Fruit fly (Drosophila melanogaster) whole organism, embryonic: ENCODE data around the gene cv-c.
A peak's percentile ranks its signal among the peaks of the same experiment; 100 is the strongest.

ENCODE experiments used
- ATbp ChIP-seq: fragments of 200-800 bp; sonication (Bioruptor generic); optimal IDR thresholded peaks from 2 replicates; lab custom pipeline; 2017; ENCODE audit warnings: missing biosample characterization, mild to moderate bottlenecking, missing genetic modification characterization, missing genetic modification reagents
- Asciz ChIP-seq: fragments of 200-800 bp; sonication (Bioruptor generic); optimal IDR thresholded peaks from 2 replicates; lab custom pipeline; 2017; ENCODE audit warnings: missing biosample characterization, mild to moderate bottlenecking, missing genetic modification characterization, missing genetic modification reagents
- Atf-2 ChIP-seq: fragments of 200-800 bp; sonication (Bioruptor generic); optimal IDR thresholded peaks from 2 replicates; lab custom pipeline; 2016; ENCODE audit warnings: missing biosample characterization, missing genetic modification characterization
- B-H1 ChIP-seq: fragments of 200-800 bp; sonication (Bioruptor generic); IDR thresholded peaks from 3 replicates; pipeline ENCODE4 v1.3.6; 2022; ENCODE audit warnings: missing biosample characterization, missing genetic modification characterization
- B-H2 ChIP-seq: fragments of 200-800 bp; sonication (Bioruptor generic); optimal IDR thresholded peaks from 2 replicates; lab custom pipeline; 2018; ENCODE audit warnings: missing biosample characterization, mild to moderate bottlenecking, missing genetic modification characterization
- CG10654 ChIP-seq: fragments of 200-800 bp; sonication (Bioruptor generic); optimal IDR thresholded peaks from 2 replicates; lab custom pipeline; 2016; ENCODE audit warnings: missing biosample characterization, missing genetic modification characterization
- CG11085 ChIP-seq: fragments of 200-800 bp; sonication (Bioruptor generic); IDR thresholded peaks from 2 replicates; pipeline ENCODE4 v1.3.6; 2022; ENCODE audit warnings: missing biosample characterization, missing genetic modification characterization
- CG15269 ChIP-seq: fragments of 200-800 bp; sonication (Bioruptor generic); optimal IDR thresholded peaks from 2 replicates; lab custom pipeline; 2018; ENCODE audit warnings: missing biosample characterization, mild to moderate bottlenecking, missing genetic modification characterization, moderate library complexity
- CG16779 ChIP-seq: fragments of 200-800 bp; sonication (Bioruptor generic); IDR thresholded peaks from 2 replicates; pipeline ENCODE4 v1.3.6; 2022; ENCODE audit warnings: missing biosample characterization, missing genetic modification characterization
- CG17385 ChIP-seq: fragments of 200-800 bp; sonication (Bioruptor generic); optimal IDR thresholded peaks from 3 replicates; lab custom pipeline; 2018; ENCODE audit warnings: missing biosample characterization, mild to moderate bottlenecking, missing genetic modification characterization
- CG17568 ChIP-seq: fragments of 200-800 bp; sonication (Bioruptor generic); optimal IDR thresholded peaks from 2 replicates; lab custom pipeline; 2018; ENCODE audit warnings: missing biosample characterization, mild to moderate bottlenecking, missing genetic modification characterization, moderate library complexity
- CG17912 ChIP-seq: fragments of 200-800 bp; sonication (Bioruptor generic); optimal IDR thresholded peaks from 2 replicates; lab custom pipeline; 2018; ENCODE audit warnings: missing biosample characterization, mild to moderate bottlenecking, missing genetic modification characterization
- CG2120 ChIP-seq: fragments of 200-800 bp; sonication (Bioruptor generic); optimal IDR thresholded peaks from 3 replicates; lab custom pipeline; 2016; ENCODE audit warnings: missing biosample characterization, missing genetic modification characterization
- CG31388 ChIP-seq: fragments of 200-800 bp; sonication (Bioruptor generic); optimal IDR thresholded peaks from 2 replicates; lab custom pipeline; 2016; ENCODE audit warnings: missing biosample characterization, missing genetic modification characterization
- CG31441 ChIP-seq: fragments of 200-800 bp; sonication (Bioruptor generic); IDR thresholded peaks from 2 replicates; pipeline ENCODE4 v1.3.6; 2022; ENCODE audit warnings: missing biosample characterization, missing genetic modification characterization
- CG32767 ChIP-seq: fragments of 200-800 bp; sonication (Bioruptor generic); IDR thresholded peaks from 2 replicates; pipeline ENCODE4 v1.3.6; 2022; ENCODE audit warnings: missing biosample characterization, missing genetic modification characterization
- CG32772 ChIP-seq: fragments of 200-800 bp; sonication (Bioruptor generic); IDR thresholded peaks from 2 replicates; pipeline ENCODE4 v1.3.6; 2022; ENCODE audit warnings: missing biosample characterization, missing genetic modification characterization
- CG33213 ChIP-seq: fragments of 200-800 bp; sonication (Bioruptor generic); optimal IDR thresholded peaks from 3 replicates; lab custom pipeline; 2016; ENCODE audit warnings: missing biosample characterization, missing genetic modification characterization
- CG33557 ChIP-seq: fragments of 200-800 bp; sonication (Bioruptor generic); optimal IDR thresholded peaks from 2 replicates; lab custom pipeline; 2019; ENCODE audit warnings: missing biosample characterization, mild to moderate bottlenecking, missing genetic modification characterization, moderate library complexity
- CG42726 ChIP-seq: fragments of 200-800 bp; sonication (Bioruptor generic); IDR thresholded peaks from 2 replicates; pipeline ENCODE4 v1.3.6; 2022; ENCODE audit warnings: missing biosample characterization, missing genetic modification characterization; ENCODE audit not compliant: partially characterized antibody
- CG7963 ChIP-seq: fragments of 200-800 bp; sonication (Bioruptor generic); IDR thresholded peaks from 3 replicates; pipeline ENCODE4 v1.3.6; 2022; ENCODE audit warnings: missing biosample characterization, missing genetic modification characterization; ENCODE audit not compliant: partially characterized antibody
- Dp ChIP-seq: fragments of 200-800 bp; sonication (Bioruptor generic); optimal IDR thresholded peaks from 2 replicates; lab custom pipeline; 2018; ENCODE audit warnings: missing biosample characterization, mild to moderate bottlenecking, missing genetic modification characterization, moderate library complexity
- HmgD ChIP-seq: fragments of 200-800 bp; sonication (Bioruptor generic); optimal IDR thresholded peaks from 3 replicates; lab custom pipeline; 2016; ENCODE audit warnings: missing biosample characterization, missing genetic modification characterization
- HmgZ ChIP-seq: fragments of 200-800 bp; sonication (Bioruptor generic); optimal IDR thresholded peaks from 2 replicates; lab custom pipeline; 2018; ENCODE audit warnings: missing biosample characterization, mild to moderate bottlenecking, missing genetic modification characterization
- Hsf ChIP-seq: fragments of 200-800 bp; sonication (Bioruptor generic); optimal IDR thresholded peaks from 3 replicates; lab custom pipeline; 2016; ENCODE audit warnings: missing biosample characterization, missing genetic modification characterization
- MTF-1 ChIP-seq: fragments of 200-800 bp; sonication (Bioruptor generic); optimal IDR thresholded peaks from 2 replicates; lab custom pipeline; 2018; ENCODE audit warnings: missing biosample characterization, mild to moderate bottlenecking, missing genetic modification characterization, borderline replicate concordance
- Mes4 ChIP-seq: fragments of 200-800 bp; sonication (Bioruptor generic); optimal IDR thresholded peaks from 2 replicates; lab custom pipeline; 2016; ENCODE audit warnings: missing biosample characterization, missing genetic modification characterization
- ab ChIP-seq: fragments of 200-800 bp; sonication (Bioruptor generic); optimal IDR thresholded peaks from 2 replicates; lab custom pipeline; 2016; ENCODE audit warnings: missing biosample characterization, missing genetic modification characterization
- amos ChIP-seq: fragments of 200-800 bp; sonication (Bioruptor generic); IDR thresholded peaks from 2 replicates; pipeline ENCODE4 v1.3.6; 2022; ENCODE audit warnings: missing biosample characterization, missing genetic modification characterization; ENCODE audit not compliant: partially characterized antibody
- bbx ChIP-seq: fragments of 200-800 bp; sonication (Bioruptor generic); IDR thresholded peaks from 2 replicates; pipeline ENCODE4 v1.3.6; 2022; ENCODE audit warnings: missing biosample characterization, missing genetic modification characterization; ENCODE audit not compliant: partially characterized antibody
- bsh ChIP-seq, 2 experiments: fragments of 200-800 bp; sonication (Bioruptor generic); optimal IDR thresholded peaks; 2 replicates each; lab custom pipeline; 2017 to 2018; ENCODE audit warnings: mild to moderate bottlenecking in 2 of 2, missing biosample characterization in 2 of 2, missing genetic modification characterization in 2 of 2, moderate library complexity in 1 of 2
- chn ChIP-seq: fragments of 200-800 bp; sonication (Bioruptor generic); optimal IDR thresholded peaks from 2 replicates; lab custom pipeline; 2016; ENCODE audit warnings: missing biosample characterization, missing genetic modification characterization
- corto ChIP-seq: fragments of 200-800 bp; sonication (Bioruptor generic); optimal IDR thresholded peaks from 2 replicates; lab custom pipeline; 2016; ENCODE audit warnings: missing biosample characterization, mild to moderate bottlenecking, missing genetic modification characterization, moderate library complexity
- emc ChIP-seq: fragments of 200-800 bp; sonication (Bioruptor generic); optimal IDR thresholded peaks from 2 replicates; lab custom pipeline; 2016; ENCODE audit warnings: missing biosample characterization, missing genetic modification characterization
- fd3F ChIP-seq: fragments of 200-800 bp; sonication (Bioruptor generic); optimal IDR thresholded peaks from 2 replicates; lab custom pipeline; 2018; ENCODE audit warnings: missing biosample characterization, mild to moderate bottlenecking, missing genetic modification characterization, moderate library complexity
- gcm2 ChIP-seq: fragments of 200-800 bp; sonication (Bioruptor generic); optimal IDR thresholded peaks from 2 replicates; lab custom pipeline; 2016; ENCODE audit warnings: missing biosample characterization, missing genetic modification characterization
- grau ChIP-seq: fragments of 200-800 bp; optimal IDR thresholded peaks from 3 replicates; lab custom pipeline; 2019; ENCODE audit warnings: missing biosample characterization, mild to moderate bottlenecking, missing genetic modification characterization, moderate library complexity
- ham ChIP-seq: fragments of 200-800 bp; sonication (Bioruptor generic); IDR thresholded peaks from 2 replicates; pipeline ENCODE4 v1.3.6; 2022; ENCODE audit warnings: missing biosample characterization, missing genetic modification characterization
- ind ChIP-seq: fragments of 200-800 bp; sonication (Bioruptor generic); optimal IDR thresholded peaks from 3 replicates; lab custom pipeline; 2016; ENCODE audit warnings: missing biosample characterization, missing genetic modification characterization
- kay ChIP-seq: fragments of 200-800 bp; sonication (Bioruptor generic); optimal IDR thresholded peaks from 2 replicates; lab custom pipeline; 2016; ENCODE audit warnings: missing biosample characterization, missing genetic modification characterization
- lbe ChIP-seq: fragments of 200-800 bp; sonication (Bioruptor generic); optimal IDR thresholded peaks from 2 replicates; lab custom pipeline; 2016; ENCODE audit warnings: missing biosample characterization, mild to moderate bottlenecking, missing genetic modification characterization
- maf-S ChIP-seq: fragments of 200-800 bp; sonication (Bioruptor generic); optimal IDR thresholded peaks from 2 replicates; lab custom pipeline; 2016; ENCODE audit warnings: missing biosample characterization, missing genetic modification characterization
- pb ChIP-seq: fragments of 200-800 bp; sonication (Bioruptor generic); optimal IDR thresholded peaks from 3 replicates; lab custom pipeline; 2016; ENCODE audit warnings: missing biosample characterization, missing genetic modification characterization
- pita ChIP-seq: fragments of 200-800 bp; sonication (Bioruptor generic); optimal IDR thresholded peaks from 2 replicates; lab custom pipeline; 2017; ENCODE audit warnings: missing biosample characterization, mild to moderate bottlenecking, missing genetic modification characterization
- pnt ChIP-seq: fragments of 200-800 bp; sonication (Bioruptor generic); optimal IDR thresholded peaks from 3 replicates; lab custom pipeline; 2016; ENCODE audit warnings: missing biosample characterization, missing genetic modification characterization
- rib ChIP-seq: fragments of 200-800 bp; sonication (Bioruptor generic); IDR thresholded peaks from 2 replicates; pipeline ENCODE4 v1.3.6; 2022; ENCODE audit warnings: missing biosample characterization, missing genetic modification characterization
- schlank ChIP-seq: fragments of 200-800 bp; sonication (Bioruptor generic); optimal IDR thresholded peaks from 2 replicates; lab custom pipeline; 2018; ENCODE audit warnings: missing biosample characterization, mild to moderate bottlenecking, missing genetic modification characterization
- sug ChIP-seq: fragments of 200-800 bp; optimal IDR thresholded peaks from 2 replicates; lab custom pipeline; 2019; ENCODE audit warnings: missing biosample characterization, mild to moderate bottlenecking, missing genetic modification characterization, moderate library complexity
- vfl ChIP-seq: fragments of 200-800 bp; sonication (Bioruptor generic); optimal IDR thresholded peaks from 2 replicates; lab custom pipeline; 2016; ENCODE audit warnings: missing biosample characterization, missing genetic modification characterization

The cv-c gene

dm6 chr3R:14386088-14386822 is 95.3 kb downstream of the cv-c start (continued):
- TF ChIP-seq HmgZ (tag; lab: Kevin White, UChicago) (no peak), CG15269 (tag; lab: Kevin White, UChicago) (no peak), CG17385 (GFP tag; lab: Kevin White, UChicago) (peak; percentile 22), chn (GFP tag; lab: Kevin White, UChicago) (no peak), fd3F (GFP tag; lab: Kevin White, UChicago) (no peak), maf-S (GFP tag; lab: Kevin White, UChicago) (no peak), Mes4 (GFP tag; lab: Kevin White, UChicago) (no peak), CG10654 (GFP tag; lab: Kevin White, UChicago) (no peak), vfl (no peak), Hsf (GFP tag; lab: Kevin White, UChicago) (no peak), CG7963 (no peak), CG32767 (no peak), pnt (GFP tag; lab: Kevin White, UChicago) (no peak), schlank (tag; lab: Kevin White, UChicago) (no peak), rib (GFP tag; lab: Robert Waterston, UW) (no peak), CG31441 (GFP tag; lab: Robert Waterston, UW) (peak; percentile 54; the same call in 1 of the 2 replicates), ind (GFP tag; lab: Kevin White, UChicago) (no peak), amos (GFP tag; lab: Robert Waterston, UW) (no peak), Asciz (GFP tag; lab: Kevin White, UChicago) (peak; percentile 34), ab (GFP tag; lab: Kevin White, UChicago) (no peak), corto (GFP tag; lab: Kevin White, UChicago) (no peak), Atf-2 (GFP tag; lab: Kevin White, UChicago) (no peak), B-H2 (GFP tag; lab: Kevin White, UChicago) (no peak), CG31388 (GFP tag; lab: Kevin White, UChicago) (no peak), CG32772 (GFP tag; lab: Robert Waterston, UW) (no peak), CG16779 (GFP tag; lab: Robert Waterston, UW) (no peak), CG33557 (GFP tag; lab: Kevin White, UChicago) (peak; percentile 56), kay (GFP tag; lab: Kevin White, UChicago) (no peak), B-H1 (no peak), ham (no peak), pb (GFP tag; lab: Kevin White, UChicago) (no peak), Dp (no peak), lbe (GFP tag; lab: Kevin White, UChicago) (no peak), CG33213 (GFP tag; lab: Kevin White, UChicago) (no peak), sug (tag; lab: Kevin White, UChicago) (no peak), CG2120 (GFP tag; lab: Kevin White, UChicago) (no peak), pita (no peak), bsh (GFP tag; optimal IDR thresholded peaks at IDR 0.05; lab: Kevin White, UChicago) (peak in 1 of 2 experiments; percentile 76), ATbp (GFP tag; lab: Kevin White, UChicago) (peak; percentile 48), CG42726 (no peak), CG17912 (GFP tag; lab: Kevin White, UChicago) (no peak), gcm2 (GFP tag; lab: Kevin White, UChicago) (no peak), HmgD (GFP tag; lab: Kevin White, UChicago) (no peak), bbx (no peak), CG17568 (no peak), emc (no peak), CG11085 (GFP tag; lab: Robert Waterston, UW) (no peak), grau (tag; lab: Kevin White, UChicago) (peak; percentile 47), MTF-1 (GFP tag; lab: Kevin White, UChicago) (no peak)
